Worm (Caenorhabditis elegans) whole organism, L4 larva: ENCODE results near the gene cpr-1.

Experiments
- F10B5.3 ChIP-seq: sonication (generic microtip); optimal IDR thresholded peaks from 2 replicates; lab custom pipeline; 2016; ENCODE audit warnings: mild to moderate bottlenecking, missing genetic modification characterization, missing compliant biosample characterization
- ama-1 ChIP-seq: fragments of 150-350 bp; optimal IDR thresholded peaks from 2 replicates; lab custom pipeline; 2014; ENCODE audit warnings: inconsistent platforms, mixed read lengths
- ceh-20 ChIP-seq: fragments of 200-800 bp; sonication (Bioruptor generic); IDR thresholded peaks from 2 replicates; pipeline ENCODE4 v1.3.6; 2022; ENCODE audit warnings: missing genetic modification reagents, missing genetic modification characterization, missing compliant biosample characterization
- ceh-82 ChIP-seq: sonication (generic microtip); optimal IDR thresholded peaks from 2 replicates; lab custom pipeline; 2017; ENCODE audit warnings: missing biosample characterization, missing genetic modification characterization
- fos-1 ChIP-seq: fragments of 150-350 bp; optimal IDR thresholded peaks from 2 replicates; lab custom pipeline; 2014; ENCODE audit warnings: missing biosample characterization, missing genetic modification characterization
- jun-1 ChIP-seq: fragments of 150-350 bp; optimal IDR thresholded peaks from 2 replicates; lab custom pipeline; 2014; ENCODE audit warnings: missing biosample characterization, missing genetic modification reagents, missing genetic modification characterization
- lin-13 ChIP-seq: fragments of 150-350 bp; optimal IDR thresholded peaks from 2 replicates; lab custom pipeline; 2014; ENCODE audit warnings: missing biosample characterization, missing genetic modification reagents, missing genetic modification characterization
- unc-39 ChIP-seq: sonication (generic microtip); optimal IDR thresholded peaks from 2 replicates; lab custom pipeline; 2017; ENCODE audit warnings: missing biosample characterization, missing genetic modification characterization
- unc-62 ChIP-seq, 3 experiments: fragments of 150-350 bp in 1 of 3; sonication (generic microtip); optimal IDR thresholded peaks in 2 of 3; peaks in 1 of 3; 1 replicate in 1 of 3; 2 replicates in 2 of 3; lab custom pipeline; 2014 to 2017; ENCODE audit warnings: missing biosample characterization in 3 of 3, missing genetic modification characterization in 3 of 3, missing genetic modification reagents in 3 of 3, missing genotype in 1 of 3

- TF ChIP-seq fos-1: no peak
- no peak for TF ChIP-seq ceh-20
- TF ChIP-seq lin-13 (GFP tag; lab: Kevin White, UChicago): no peak
- TF ChIP-seq ama-1: no peak
- TF ChIP-seq unc-62 (GFP tag; optimal IDR thresholded peaks at IDR 0.05 in 1 of 2; lab: Kevin White, UChicago): peak in 1 of 2 experiments; percentile 74
- TF ChIP-seq unc-62 (tag; optimal IDR thresholded peaks at IDR 0.05; lab: Kevin White, UChicago): no peak
- no peak for TF ChIP-seq jun-1 (tag; lab: Kevin White, UChicago)
- no peak for TF ChIP-seq F10B5.3 (tag; lab: Kevin White, UChicago)
- no peak for TF ChIP-seq unc-39 (tag; lab: Kevin White, UChicago)
- TF ChIP-seq ceh-82: no peak
These were observed 35.0 kb upstream of the cpr-1 start for ce11 chrV:11940329-11940728.
